Comparison of ENCODE assay signal across 1 fruit fly cellular context in the genomic region with DNA sequence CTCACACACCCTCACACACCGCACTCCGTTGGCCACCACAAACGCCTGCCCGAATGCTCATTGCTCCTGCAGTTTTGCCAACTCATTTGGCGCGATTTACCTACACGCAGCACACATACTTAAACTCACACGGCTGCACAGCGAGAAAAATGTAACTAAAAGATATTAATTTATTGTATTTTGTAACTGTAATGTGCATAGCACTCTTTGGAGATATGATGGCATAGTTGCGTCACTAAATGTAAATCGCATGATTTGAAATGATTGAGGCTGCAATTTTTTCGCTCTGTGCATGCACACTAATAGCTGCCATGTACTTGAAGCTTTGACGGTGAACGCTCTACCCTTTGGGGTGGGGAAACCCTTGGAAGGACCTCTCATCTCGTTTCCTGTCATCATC.
TF ChIP-seq lines count a peak whose summit lies in the region.

No protein-coding gene starts in this region.

TF ChIP-seq in whole organism, embryonic, 481 proteins besides CTCF, POLR2A, EP300 and RAD21 (continued from another document and continues in another):
- TF ChIP-seq CG18262 (tag; optimal IDR thresholded peaks at IDR 0.05; lab: Kevin White, UChicago) (peak; percentile 21), CG6254 (GFP tag; optimal IDR thresholded peaks at IDR 0.05; lab: Kevin White, UChicago) (no peak), phol (tag; optimal IDR thresholded peaks at IDR 0.05; lab: Kevin White, UChicago) (peak; percentile 19), caup (GFP tag; optimal IDR thresholded peaks at IDR 0.05; lab: Kevin White, UChicago; ENCODE audit: severe bottlenecking) (peak; percentile 5), CG15601 (tag; optimal IDR thresholded peaks at IDR 0.05; lab: Kevin White, UChicago) (no peak), Sox100B (GFP tag; optimal IDR thresholded peaks at IDR 0.05; lab: Kevin White, UChicago) (no peak), Hr3 (GFP tag; optimal IDR thresholded peaks at IDR 0.05; lab: Kevin White, UChicago) (no peak), az2 (GFP tag; optimal IDR thresholded peaks at IDR 0.05; lab: Kevin White, UChicago) (peak; percentile 14), Antp (GFP tag; optimal IDR thresholded peaks at IDR 0.05; lab: Kevin White, UChicago) (peak; percentile 19), zfh2 (GFP tag; optimal IDR thresholded peaks at IDR 0.05; lab: Kevin White, UChicago) (no peak), dmrt99B (tag; optimal IDR thresholded peaks at IDR 0.05; lab: Kevin White, UChicago) (peak; percentile 55), sug (tag; optimal IDR thresholded peaks at IDR 0.05; lab: Kevin White, UChicago) (no peak), Doc3 (GFP tag; IDR thresholded peaks at IDR 0.05; lab: Robert Waterston, UW; ENCODE audit: partially characterized antibody) (no peak), Neu2 (GFP tag; optimal IDR thresholded peaks at IDR 0.05; lab: Kevin White, UChicago; ENCODE audit: borderline replicate concordance) (no peak), Hmr (GFP tag; optimal IDR thresholded peaks at IDR 0.05; lab: Kevin White, UChicago) (peak; percentile 29), CG2712 (tag; optimal IDR thresholded peaks at IDR 0.05; lab: Kevin White, UChicago) (peak; percentile 34), CG18476 (GFP tag; optimal IDR thresholded peaks at IDR 0.05; lab: Kevin White, UChicago) (peak; percentile 18), CG11695 (GFP tag; IDR thresholded peaks at IDR 0.05; lab: Robert Waterston, UW) (0 out of 3 replicates have a peak, but pooled peaks have one; percentile 12), CG18599 (GFP tag; optimal IDR thresholded peaks at IDR 0.05; lab: Kevin White, UChicago) (peak; percentile 71), CG9932 (GFP tag; IDR thresholded peaks at IDR 0.05; lab: Robert Waterston, UW) (0 out of 2 replicates have a peak, but pooled peaks have one; percentile 5), Sox102F (GFP tag; optimal IDR thresholded peaks at IDR 0.05; lab: Kevin White, UChicago) (peak; percentile 21), CG12769 (tag; optimal IDR thresholded peaks at IDR 0.05; lab: Kevin White, UChicago) (peak; percentile 52), CG11398 (GFP tag; optimal IDR thresholded peaks at IDR 0.05; lab: Kevin White, UChicago) (no peak), CG8924 (tag; optimal IDR thresholded peaks at IDR 0.05; lab: Kevin White, UChicago) (peak; percentile 14), C15 (GFP tag; IDR thresholded peaks at IDR 0.05; lab: Robert Waterston, UW) (no peak), CG6689 (GFP tag; IDR thresholded peaks at IDR 0.05; lab: Robert Waterston, UW) (0 out of 2 replicates have a peak, but pooled peaks have one; percentile 16), CG16813 (GFP tag; IDR thresholded peaks at IDR 0.05; lab: Robert Waterston, UW; ENCODE audit: partially characterized antibody) (no peak), lola (GFP tag; optimal IDR thresholded peaks at IDR 0.05; lab: Kevin White, UChicago) (peak in 1 of 3 experiments; percentile 6), chif (GFP tag; optimal IDR thresholded peaks at IDR 0.05; lab: Kevin White, UChicago) (no peak), CG6175 (GFP tag; IDR thresholded peaks at IDR 0.05; lab: Robert Waterston, UW) (no peak), Oli (tag; optimal IDR thresholded peaks at IDR 0.05; lab: Kevin White, UChicago) (peak; percentile 25), Xbp1 (GFP tag; optimal IDR thresholded peaks at IDR 0.05; lab: Kevin White, UChicago) (peak; percentile 11), HLHmδ (GFP tag; optimal IDR thresholded peaks at IDR 0.05; lab: Kevin White, UChicago) (no peak), cg (GFP tag; optimal IDR thresholded peaks at IDR 0.05; lab: Kevin White, UChicago) (no peak), ttk (GFP tag; IDR thresholded peaks at IDR 0.05; lab: Robert Waterston, UW) (peak; percentile 43; the same call in 1 of the 2 replicates), CG12391 (tag; optimal IDR thresholded peaks at IDR 0.05; lab: Kevin White, UChicago) (peak; percentile 25), CG31441 (GFP tag; IDR thresholded peaks at IDR 0.05; lab: Robert Waterston, UW) (0 out of 2 replicates have a peak, but pooled peaks have one; percentile 25), slbo (GFP tag; IDR thresholded peaks at IDR 0.05; lab: Robert Waterston, UW) (peak; percentile 55), tin (GFP tag; optimal IDR thresholded peaks at IDR 0.05; lab: Kevin White, UChicago) (peak; percentile 18), kay (GFP tag; optimal IDR thresholded peaks at IDR 0.05; lab: Kevin White, UChicago) (no peak), ato (GFP tag; IDR thresholded peaks at IDR 0.05; lab: Robert Waterston, UW; ENCODE audit: partially characterized antibody) (no peak), Abd-B (GFP tag; optimal IDR thresholded peaks at IDR 0.05; lab: Kevin White, UChicago) (peak; percentile 5), usp (GFP tag; optimal IDR thresholded peaks at IDR 0.05; lab: Kevin White, UChicago) (no peak), ranshi (GFP tag; IDR thresholded peaks at IDR 0.05; lab: Robert Waterston, UW) (0 out of 2 replicates have a peak, but pooled peaks have one; percentile 30), CG11504 (tag; optimal IDR thresholded peaks at IDR 0.05; lab: Kevin White, UChicago) (peak; percentile 55), sisA (GFP tag; IDR thresholded peaks at IDR 0.05; lab: Robert Waterston, UW) (peak; percentile 59), CG12071 (GFP tag; optimal IDR thresholded peaks at IDR 0.05; lab: Kevin White, UChicago) (peak; percentile 7), CG6654 (GFP tag; optimal IDR thresholded peaks at IDR 0.05; lab: Kevin White, UChicago) (no peak), CG10147 (GFP tag; optimal IDR thresholded peaks at IDR 0.05; lab: Kevin White, UChicago) (no peak), CG14710 (tag; optimal IDR thresholded peaks at IDR 0.05; lab: Kevin White, UChicago) (peak; percentile 7), CG33557 (GFP tag; optimal IDR thresholded peaks at IDR 0.05; lab: Kevin White, UChicago) (no peak), CG4820 (GFP tag; optimal IDR thresholded peaks at IDR 0.05; lab: Kevin White, UChicago) (no peak), emc (GFP tag; optimal IDR thresholded peaks at IDR 0.05; lab: Kevin White, UChicago) (no peak), Lim3 (GFP tag; IDR thresholded peaks at IDR 0.05; lab: Robert Waterston, UW) (no peak), CG5953 (GFP tag; IDR thresholded peaks at IDR 0.05; lab: Robert Waterston, UW) (no peak), H2.0 (GFP tag; IDR thresholded peaks at IDR 0.05; lab: Robert Waterston, UW) (0 out of 2 replicates have a peak, but pooled peaks have one; percentile 23), ATbp (GFP tag; optimal IDR thresholded peaks at IDR 0.05; lab: Kevin White, UChicago) (peak; percentile 11), gem (tag; optimal IDR thresholded peaks at IDR 0.05; lab: Kevin White, UChicago) (peak; percentile 43), CG13296 (GFP tag; optimal IDR thresholded peaks at IDR 0.05; lab: Kevin White, UChicago) (no peak), CG10979 (tag; optimal IDR thresholded peaks at IDR 0.05; lab: Kevin White, UChicago) (peak; percentile 26), gro (GFP tag; optimal IDR thresholded peaks at IDR 0.05; lab: Kevin White, UChicago) (no peak), mam (GFP tag; optimal IDR thresholded peaks at IDR 0.05; lab: Kevin White, UChicago) (peak; percentile 3), CG34376 (GFP tag; optimal IDR thresholded peaks at IDR 0.05; lab: Kevin White, UChicago) (no peak), E2f2 (GFP tag; IDR thresholded peaks at IDR 0.05; lab: Robert Waterston, UW) (no peak), CG17359 (tag; optimal IDR thresholded peaks at IDR 0.05; lab: Kevin White, UChicago) (peak; percentile 36), CG13287 (GFP tag; IDR thresholded peaks at IDR 0.05; lab: Robert Waterston, UW; ENCODE audit: partially characterized antibody) (no peak), dpn (GFP tag; optimal IDR thresholded peaks at IDR 0.05; lab: Kevin White, UChicago) (peak in 1 of 2 experiments; percentile 14), vvl (GFP tag; IDR thresholded peaks at IDR 0.05; lab: Robert Waterston, UW) (peak; percentile 50; the same call in 1 of the 2 replicates), CG2120 (GFP tag; optimal IDR thresholded peaks at IDR 0.05; lab: Kevin White, UChicago) (peak; percentile 35), CG4707 (GFP tag; optimal IDR thresholded peaks at IDR 0.05; lab: Kevin White, UChicago) (no peak), stc (GFP tag; IDR thresholded peaks at IDR 0.05; lab: Robert Waterston, UW) (no peak), amos (GFP tag; IDR thresholded peaks at IDR 0.05; lab: Robert Waterston, UW; ENCODE audit: partially characterized antibody) (no peak), Lhr (GFP tag; optimal IDR thresholded peaks at IDR 0.05; lab: Kevin White, UChicago) (no peak), psq (GFP tag; optimal IDR thresholded peaks at IDR 0.05; lab: Kevin White, UChicago) (no peak), knrl (GFP tag; IDR thresholded peaks at IDR 0.05; lab: Robert Waterston, UW; ENCODE audit: partially characterized antibody) (no peak), ase (GFP tag; IDR thresholded peaks at IDR 0.05; lab: Robert Waterston, UW) (peak; percentile 36; the same call in 1 of the 3 replicates), kni (GFP tag; optimal IDR thresholded peaks at IDR 0.05; lab: Kevin White, UChicago) (no peak), CG9727 (GFP tag; optimal IDR thresholded peaks at IDR 0.05; lab: Kevin White, UChicago) (peak; percentile 19), CG30403 (GFP tag; optimal IDR thresholded peaks at IDR 0.05; lab: Kevin White, UChicago) (peak; percentile 37), Mad (GFP tag; optimal IDR thresholded peaks at IDR 0.05; lab: Kevin White, UChicago) (no peak), CG10431 (GFP tag; optimal IDR thresholded peaks at IDR 0.05; lab: Kevin White, UChicago) (peak; percentile 31), CkIIα-i1 (GFP tag; IDR thresholded peaks at IDR 0.05; lab: Robert Waterston, UW) (no peak), CG13624 (GFP tag; optimal IDR thresholded peaks at IDR 0.05; lab: Kevin White, UChicago) (no peak), grau (tag; optimal IDR thresholded peaks at IDR 0.05; lab: Kevin White, UChicago) (peak; percentile 42), B-H1 (GFP tag; IDR thresholded peaks at IDR 0.05; lab: Robert Waterston, UW) (no peak), slou (GFP tag; optimal IDR thresholded peaks at IDR 0.05; lab: Kevin White, UChicago) (no peak), CG15269 (tag; optimal IDR thresholded peaks at IDR 0.05; lab: Kevin White, UChicago) (peak; percentile 9), Jarid2 (GFP tag; optimal IDR thresholded peaks at IDR 0.05; lab: Kevin White, UChicago) (no peak), jumu (GFP tag; optimal IDR thresholded peaks at IDR 0.05; lab: Kevin White, UChicago) (no peak), Ets65A (GFP tag; lab: Kevin White, UChicago) (peak; percentile 73), fd96Cb (tag; optimal IDR thresholded peaks at IDR 0.05; lab: Kevin White, UChicago) (peak; percentile 27), tio (GFP tag; optimal IDR thresholded peaks at IDR 0.05; lab: Kevin White, UChicago) (peak; percentile 1), hkb (optimal IDR thresholded peaks at IDR 0.05; lab: Kevin White, UChicago) (no peak), hkb (GFP tag; IDR thresholded peaks at IDR 0.05; lab: Robert Waterston, UW) (peak; percentile 69), Opbp (GFP tag; IDR thresholded peaks at IDR 0.05; lab: Robert Waterston, UW; ENCODE audit: partially characterized antibody) (no peak), dimm (GFP tag; IDR thresholded peaks at IDR 0.05; lab: Robert Waterston, UW) (no peak), CG7556 (GFP tag; optimal IDR thresholded peaks at IDR 0.05; lab: Kevin White, UChicago) (peak; percentile 24), Xrp1 (GFP tag; IDR thresholded peaks at IDR 0.05; lab: Robert Waterston, UW) (peak; percentile 63), esg (GFP tag; conservative IDR thresholded peaks at IDR 0.05; lab: Robert Waterston, UW) (peak; percentile 37; the same call in 1 of the 2 replicates), pan (optimal IDR thresholded peaks at IDR 0.05; lab: Kevin White, UChicago) (no peak), pan (GFP tag; optimal IDR thresholded peaks at IDR 0.05 in 1 of 2, IDR thresholded peaks at IDR 0.05 in 1 of 2) (peak in 1 of 2 experiments; percentile 31), CG13424 (tag; optimal IDR thresholded peaks at IDR 0.05; lab: Kevin White, UChicago) (peak; percentile 23), chm (GFP tag; IDR thresholded peaks at IDR 0.05; lab: Robert Waterston, UW) (peak; percentile 40; the same call in 1 of the 2 replicates), zfh1 (GFP tag; IDR thresholded peaks at IDR 0.05; lab: Robert Waterston, UW) (peak; percentile 57; the same call in 2 of the 3 replicates), klu (GFP tag; IDR thresholded peaks at IDR 0.05; lab: Robert Waterston, UW) (no peak), H15 (GFP tag; IDR thresholded peaks at IDR 0.05; lab: Robert Waterston, UW) (no peak), Nf-YC (tag; optimal IDR thresholded peaks at IDR 0.05; lab: Kevin White, UChicago) (no peak), CG10209 (GFP tag; optimal IDR thresholded peaks at IDR 0.05; lab: Kevin White, UChicago) (no peak), ara (GFP tag; IDR thresholded peaks at IDR 0.05; lab: Robert Waterston, UW) (peak; percentile 15; the same call in 1 of the 2 replicates), CG17328 (GFP tag; IDR thresholded peaks at IDR 0.05; lab: Robert Waterston, UW) (peak; percentile 49; the same call in 1 of the 2 replicates), Hsf (GFP tag; optimal IDR thresholded peaks at IDR 0.05; lab: Kevin White, UChicago) (peak; percentile 15), sima (GFP tag; optimal IDR thresholded peaks at IDR 0.05; lab: Kevin White, UChicago) (no peak), inv (GFP tag; IDR thresholded peaks at IDR 0.05; lab: Robert Waterston, UW; ENCODE audit: partially characterized antibody) (no peak), CG14441 (GFP tag; IDR thresholded peaks at IDR 0.05; lab: Robert Waterston, UW) (peak; percentile 48; the same call in 1 of the 2 replicates), MBD-R2 (GFP tag; IDR thresholded peaks at IDR 0.05; lab: Robert Waterston, UW) (no peak), CG11247 (GFP tag; IDR thresholded peaks at IDR 0.05; lab: Robert Waterston, UW) (0 out of 2 replicates have a peak, but pooled peaks have one; percentile 41), wek (GFP tag; optimal IDR thresholded peaks at IDR 0.05; lab: Kevin White, UChicago) (no peak), lmd (GFP tag; IDR thresholded peaks at IDR 0.05; lab: Robert Waterston, UW) (peak; percentile 46), CG8359 (GFP tag; optimal IDR thresholded peaks at IDR 0.05; lab: Kevin White, UChicago; ENCODE audit: borderline replicate concordance) (no peak), Hr51 (GFP tag; optimal IDR thresholded peaks at IDR 0.05; lab: Kevin White, UChicago) (peak in 1 of 2 experiments; percentile 33), CG8290 (GFP tag; optimal IDR thresholded peaks at IDR 0.05; lab: Kevin White, UChicago) (no peak), CG8290 (tag; optimal IDR thresholded peaks at IDR 0.05; lab: Kevin White, UChicago) (peak in 1 of 2 experiments; percentile 57), crol (GFP tag; IDR thresholded peaks at IDR 0.05; lab: Robert Waterston, UW) (no peak), Rfx (GFP tag; IDR thresholded peaks at IDR 0.05; lab: Robert Waterston, UW) (peak; percentile 46)
